Worm (Caenorhabditis elegans) whole organism, L4 larva: ENCODE measurements around the gene T23B12.5.

Experiments used
- F10B5.3 ChIP-seq: sonication (generic microtip); optimal IDR thresholded peaks from 2 replicates; lab custom pipeline; 2016; ENCODE audit warnings: mild to moderate bottlenecking, missing genetic modification characterization, missing compliant biosample characterization
- F44E2.7 ChIP-seq: fragments of 200-800 bp; sonication (Bioruptor generic); IDR thresholded peaks from 2 replicates; pipeline ENCODE4 v2.1.2; 2022; ENCODE audit warnings: missing genetic modification characterization, missing compliant biosample characterization
- T20F7.1 ChIP-seq: fragments of 200-800 bp; sonication (Bioruptor generic); optimal IDR thresholded peaks from 2 replicates; lab custom pipeline; 2018; ENCODE audit warnings: mild to moderate bottlenecking, missing genetic modification characterization, missing compliant biosample characterization
- Y105C5A.15 ChIP-seq: fragments of 200-800 bp; sonication (Bioruptor generic); IDR thresholded peaks from 2 replicates; pipeline ENCODE4 v1.3.6; 2022; ENCODE audit warnings: missing genetic modification characterization, missing compliant biosample characterization
- arid-1 ChIP-seq: fragments of 200-800 bp; sonication (Bioruptor generic); conservative IDR thresholded peaks from 2 replicates; pipeline ENCODE4 v1.3.6; 2022; ENCODE audit warnings: missing genetic modification reagents, missing genetic modification characterization, missing compliant biosample characterization
- ceh-28 ChIP-seq: fragments of 150-350 bp; optimal IDR thresholded peaks from 2 replicates; lab custom pipeline; 2014; ENCODE audit warnings: missing biosample characterization, missing genetic modification reagents, missing genetic modification characterization
- ceh-32 ChIP-seq: sonication (generic microtip); optimal IDR thresholded peaks from 2 replicates; lab custom pipeline; 2016; ENCODE audit warnings: mild to moderate bottlenecking, missing genetic modification characterization, missing compliant biosample characterization; ENCODE audit not compliant: poor library complexity
- ceh-62 ChIP-seq: sonication (generic microtip); optimal IDR thresholded peaks from 2 replicates; lab custom pipeline; 2017; ENCODE audit warnings: missing biosample characterization, missing genetic modification characterization
- cey-2 ChIP-seq: sonication (generic microtip); optimal IDR thresholded peaks from 3 replicates; lab custom pipeline; 2017; ENCODE audit warnings: missing genetic modification characterization, mild to moderate bottlenecking, missing compliant biosample characterization, antibody characterized with exemption, borderline replicate concordance; ENCODE audit not compliant: insufficient read depth
- daf-16 ChIP-seq, 3 experiments: sonication (generic microtip); optimal IDR thresholded peaks; 2 replicates each; lab custom pipeline; 2016 to 2017; ENCODE audit warnings: missing genetic modification characterization in 3 of 3, missing genetic modification reagents in 3 of 3, mild to moderate bottlenecking in 2 of 3, missing compliant biosample characterization in 2 of 3, missing biosample characterization in 1 of 3, moderate library complexity in 1 of 3
- daf-8 ChIP-seq: fragments of 200-800 bp; sonication (Bioruptor generic); IDR thresholded peaks from 2 replicates; pipeline ENCODE4 v1.3.6; 2022; ENCODE audit warnings: missing genetic modification characterization, missing compliant biosample characterization
- dmd-9 ChIP-seq: fragments of 200-800 bp; sonication (Bioruptor generic); IDR thresholded peaks from 2 replicates; pipeline ENCODE4 v1.3.6; 2022; ENCODE audit warnings: missing genetic modification reagents, missing genetic modification characterization, missing compliant biosample characterization
- dve-1 ChIP-seq: sonication (generic microtip); optimal IDR thresholded peaks from 2 replicates; lab custom pipeline; 2017; ENCODE audit warnings: antibody characterized with exemption, mild to moderate bottlenecking, missing genetic modification characterization, missing compliant biosample characterization; ENCODE audit not compliant: insufficient read depth
- egl-27 ChIP-seq: sonication (generic microtip); optimal IDR thresholded peaks from 3 replicates; lab custom pipeline; 2017; ENCODE audit warnings: missing biosample characterization, missing genetic modification reagents, missing genetic modification characterization
- egl-43 ChIP-seq: fragments of 200-800 bp; sonication (Bioruptor generic); IDR thresholded peaks from 2 replicates; pipeline ENCODE4 v1.3.6; 2022; ENCODE audit warnings: missing genetic modification reagents, missing genetic modification characterization, missing compliant biosample characterization
- hlh-11 ChIP-seq: fragments of 200-800 bp; sonication (Bioruptor generic); optimal IDR thresholded peaks from 2 replicates; lab custom pipeline; 2018; ENCODE audit warnings: mild to moderate bottlenecking, missing genetic modification characterization, missing compliant biosample characterization
- hlh-30 ChIP-seq: sonication (generic microtip); optimal IDR thresholded peaks from 2 replicates; lab custom pipeline; 2017; ENCODE audit warnings: antibody characterized with exemption, mild to moderate bottlenecking, missing genetic modification characterization, missing compliant biosample characterization; ENCODE audit not compliant: insufficient read depth
- jun-1 ChIP-seq: fragments of 150-350 bp; optimal IDR thresholded peaks from 2 replicates; lab custom pipeline; 2014; ENCODE audit warnings: missing biosample characterization, missing genetic modification reagents, missing genetic modification characterization
- lin-13 ChIP-seq: fragments of 150-350 bp; optimal IDR thresholded peaks from 2 replicates; lab custom pipeline; 2014; ENCODE audit warnings: missing biosample characterization, missing genetic modification reagents, missing genetic modification characterization
- lin-39 ChIP-seq: fragments of 150-350 bp; optimal IDR thresholded peaks from 2 replicates; lab custom pipeline; 2014; ENCODE audit warnings: missing biosample characterization, missing genetic modification reagents, missing genetic modification characterization
- mxl-3 ChIP-seq: fragments of 200-800 bp; sonication (Bioruptor generic); optimal IDR thresholded peaks from 2 replicates; lab custom pipeline; 2018; ENCODE audit warnings: mild to moderate bottlenecking, missing genetic modification characterization, missing compliant biosample characterization
- nhr-28 ChIP-seq: fragments of 150-350 bp; optimal IDR thresholded peaks from 2 replicates; lab custom pipeline; 2014; ENCODE audit warnings: missing biosample characterization, missing genetic modification characterization
- nhr-48 ChIP-seq: sonication (generic microtip); optimal IDR thresholded peaks from 2 replicates; lab custom pipeline; 2016; ENCODE audit warnings: mild to moderate bottlenecking, missing genetic modification characterization, missing compliant biosample characterization
- nhr-77 ChIP-seq: fragments of 150-350 bp; optimal IDR thresholded peaks from 2 replicates; lab custom pipeline; 2014; ENCODE audit warnings: missing biosample characterization, missing genetic modification characterization
- pha-4 ChIP-seq, 2 experiments: fragments of 150-350 bp in 1 of 2; fragments of 200-800 bp in 1 of 2; sonication (Bioruptor generic) in 1 of 2; IDR thresholded peaks in 1 of 2; optimal IDR thresholded peaks in 1 of 2; 2 replicates each; pipeline versions ENCODE4 v1.3.6 to Lab custom; 2014 to 2022; ENCODE audit warnings: missing genetic modification characterization in 2 of 2, missing genetic modification reagents in 2 of 2, missing biosample characterization in 1 of 2, missing compliant biosample characterization in 1 of 2
- saeg-2 ChIP-seq: fragments of 200-800 bp; sonication (Bioruptor generic); IDR thresholded peaks from 2 replicates; pipeline ENCODE4 v1.3.6; 2022; ENCODE audit warnings: missing genetic modification reagents, missing genetic modification characterization, missing compliant biosample characterization
- spr-1 ChIP-seq: sonication (generic microtip); optimal IDR thresholded peaks from 2 replicates; lab custom pipeline; 2016; ENCODE audit warnings: mild to moderate bottlenecking, missing genetic modification characterization, missing compliant biosample characterization
- tag-97 ChIP-seq: fragments of 200-800 bp; sonication (Bioruptor generic); IDR thresholded peaks from 2 replicates; pipeline ENCODE4 v1.3.6; 2022; ENCODE audit warnings: missing genetic modification characterization, missing compliant biosample characterization
- unc-62 ChIP-seq, 3 experiments: fragments of 150-350 bp in 1 of 3; sonication (generic microtip); optimal IDR thresholded peaks in 2 of 3; peaks in 1 of 3; 1 replicate in 1 of 3; 2 replicates in 2 of 3; lab custom pipeline; 2014 to 2017; ENCODE audit warnings: missing biosample characterization in 3 of 3, missing genetic modification characterization in 3 of 3, missing genetic modification reagents in 3 of 3, missing genotype in 1 of 3
- vab-7 ChIP-seq: fragments of 200-800 bp; sonication (Bioruptor generic); IDR thresholded peaks from 2 replicates; pipeline ENCODE4 v1.3.6; 2022; ENCODE audit warnings: missing genetic modification reagents, missing genetic modification characterization, missing compliant biosample characterization
- zip-2 ChIP-seq: fragments of 150-350 bp; optimal IDR thresholded peaks from 2 replicates; lab custom pipeline; 2014; ENCODE audit warnings: missing biosample characterization, missing genetic modification characterization

T23B12.5 gene

DNA sequence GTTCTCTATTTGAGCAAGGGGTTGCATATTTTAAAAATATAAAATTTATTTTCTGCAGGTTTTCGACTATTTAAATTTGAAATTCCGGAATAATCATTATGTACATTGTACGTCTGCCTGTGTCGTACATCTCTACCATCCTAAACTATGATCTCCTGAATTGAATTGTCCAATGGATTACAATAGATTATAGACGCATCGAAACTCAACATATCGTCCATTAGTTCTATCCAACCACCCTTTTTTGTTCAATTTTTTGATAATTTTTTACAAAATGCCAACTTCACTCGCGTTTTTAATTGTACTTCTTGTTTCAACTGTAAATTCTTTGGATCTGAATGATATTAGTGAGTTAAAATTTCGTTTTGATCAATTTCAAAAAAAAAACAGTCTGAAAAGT is 37.4 kb downstream of the T23B12.5 start, which contains the start of gene F52E1.2:
Gene F52E1.2, plus strand, starts transcription at position 190 of the 400 bp plus-strand sequence.
- no peak for TF ChIP-seq T20F7.1 (GFP tag; lab: Kevin White, UChicago)
- TF ChIP-seq unc-62 (GFP tag; optimal IDR thresholded peaks at IDR 0.05 in 1 of 2; lab: Kevin White, UChicago): peak in 1 of 2 experiments; percentile 93
- no peak for TF ChIP-seq unc-62 (tag; optimal IDR thresholded peaks at IDR 0.05; lab: Kevin White, UChicago)
- no peak for TF ChIP-seq dmd-9 (GFP tag; lab: Robert Waterston, UW)

DNA sequence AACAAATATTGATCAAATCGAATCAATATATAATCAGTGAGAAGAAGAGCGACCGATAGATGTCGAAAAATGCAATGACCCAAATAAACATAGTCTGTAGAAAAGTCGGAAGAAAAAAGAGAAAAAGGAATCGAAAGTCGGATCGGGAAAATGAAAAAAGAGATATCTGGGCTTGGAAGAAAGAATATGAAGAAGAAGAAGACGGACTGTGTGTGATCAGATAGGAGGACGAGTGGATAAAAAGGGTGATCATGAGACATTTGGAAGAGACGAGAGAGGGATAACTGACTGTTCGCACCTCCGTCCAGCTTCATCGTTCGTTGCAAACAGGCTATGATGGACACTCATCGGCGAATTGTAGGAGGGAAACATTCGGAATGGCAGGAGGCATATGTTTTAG is 38.2 kb downstream of the T23B12.5 start:
- no peak for TF ChIP-seq zip-2 (tag; lab: Kevin White, UChicago)
- peak; percentile 26 for TF ChIP-seq nhr-28
- TF ChIP-seq hlh-30: peak; percentile 37
- TF ChIP-seq mxl-3: peak; percentile 55
- TF ChIP-seq unc-62 (GFP tag; optimal IDR thresholded peaks at IDR 0.05 in 1 of 2; lab: Kevin White, UChicago): peak in 1 of 2 experiments; percentile 37
- no peak for TF ChIP-seq unc-62 (tag; optimal IDR thresholded peaks at IDR 0.05; lab: Kevin White, UChicago)
- TF ChIP-seq daf-8 (GFP tag; lab: Robert Waterston, UW): no peak
- peak; percentile 67 for TF ChIP-seq hlh-11 (tag; lab: Kevin White, UChicago)

DNA sequence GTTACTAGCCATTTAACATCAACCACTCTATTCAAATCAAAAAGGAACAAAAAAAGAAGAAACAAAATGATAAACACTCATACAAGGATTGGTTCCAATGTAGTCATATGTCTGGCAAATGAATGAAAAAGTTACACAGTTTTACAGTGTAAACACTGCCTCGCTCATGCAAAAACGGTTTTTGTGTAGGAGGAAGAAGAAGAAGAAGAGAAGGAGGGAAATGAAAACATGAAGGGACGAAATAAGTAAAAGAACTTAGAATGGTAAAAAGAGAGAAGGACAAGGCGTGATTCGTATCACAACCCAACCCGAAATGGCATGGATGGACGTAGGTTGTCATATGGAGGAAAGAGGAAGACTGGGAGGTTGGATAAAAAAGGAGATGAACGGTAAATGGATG is 40.9 kb downstream of the T23B12.5 start:
- TF ChIP-seq unc-62 (GFP tag; optimal IDR thresholded peaks at IDR 0.05 in 1 of 2; lab: Kevin White, UChicago): peak in 1 of 2 experiments; percentile 90
- TF ChIP-seq unc-62 (tag; optimal IDR thresholded peaks at IDR 0.05; lab: Kevin White, UChicago): no peak
- TF ChIP-seq dve-1 (tag; lab: Kevin White, UChicago): peak; percentile 27
- TF ChIP-seq hlh-11 (tag; lab: Kevin White, UChicago): peak; percentile 18
- no peak for TF ChIP-seq jun-1 (tag; lab: Kevin White, UChicago)
- TF ChIP-seq mxl-3: peak; percentile 16
- no peak for TF ChIP-seq tag-97
- no peak for TF ChIP-seq pha-4 (GFP tag; IDR thresholded peaks at IDR 0.05; lab: Robert Waterston, UW)
- TF ChIP-seq pha-4 (tag; optimal IDR thresholded peaks at IDR 0.05; lab: Kevin White, UChicago): peak; percentile 35
- TF ChIP-seq nhr-28: peak; percentile 11
- no peak for TF ChIP-seq F10B5.3 (tag; lab: Kevin White, UChicago)
- peak; percentile 78 for TF ChIP-seq cey-2 (tag; lab: Kevin White, UChicago)
- peak; percentile 43 for TF ChIP-seq hlh-30
- peak; percentile 35 for TF ChIP-seq nhr-48 (tag; lab: Kevin White, UChicago)
- TF ChIP-seq daf-16 (GFP tag; optimal IDR thresholded peaks at IDR 0.05; lab: Kevin White, UChicago): no peak
- TF ChIP-seq daf-16 (tag; optimal IDR thresholded peaks at IDR 0.05; lab: Kevin White, UChicago): peak; percentile 54

- TF ChIP-seq ceh-32 (tag; lab: Kevin White, UChicago) (no peak), cey-2 (tag; lab: Kevin White, UChicago) (no peak), lin-13 (GFP tag; lab: Kevin White, UChicago) (no peak), egl-27 (tag; lab: Kevin White, UChicago) (no peak), lin-39 (no peak), dve-1 (tag; lab: Kevin White, UChicago) (no peak), ceh-62 (tag; lab: Kevin White, UChicago) (no peak), F10B5.3 (tag; lab: Kevin White, UChicago) (no peak), tag-97 (no peak), saeg-2 (GFP tag; lab: Robert Waterston, UW) (no peak), unc-62 (GFP tag; optimal IDR thresholded peaks at IDR 0.05 in 1 of 2; lab: Kevin White, UChicago) (no peak), unc-62 (tag; optimal IDR thresholded peaks at IDR 0.05; lab: Kevin White, UChicago) (no peak), nhr-77 (tag; lab: Kevin White, UChicago) (no peak), egl-43 (GFP tag; lab: Robert Waterston, UW) (no peak), arid-1 (no peak), vab-7 (no peak), ceh-28 (no peak), spr-1 (tag; lab: Kevin White, UChicago) (no peak), F44E2.7 (GFP tag; lab: Robert Waterston, UW) (no peak), Y105C5A.15 (no peak)
Measured at ce11 chrV:8406155-8406554, 41.7 kb downstream of the T23B12.5 start.
